Worm (Caenorhabditis elegans) whole organism, late embryonic: ENCODE results near the gene R12A1.3.

Experiments used
- C08G9.2 ChIP-seq: sonication (generic microtip); optimal IDR thresholded peaks from 2 replicates; lab custom pipeline; 2016; ENCODE audit warnings: mild to moderate bottlenecking, missing genetic modification characterization, moderate library complexity, missing compliant biosample characterization
- F13H6.1 ChIP-seq: sonication (generic microtip); optimal IDR thresholded peaks from 2 replicates; lab custom pipeline; 2016; ENCODE audit warnings: missing genetic modification characterization, missing compliant biosample characterization
- K02D7.2 ChIP-seq: sonication (generic microtip); optimal IDR thresholded peaks from 2 replicates; lab custom pipeline; 2017; ENCODE audit warnings: mild to moderate bottlenecking, missing genetic modification characterization, missing compliant biosample characterization
- Y22D7AL.16 ChIP-seq: sonication (generic microtip); optimal IDR thresholded peaks from 2 replicates; lab custom pipeline; 2016; ENCODE audit warnings: missing genetic modification characterization, missing compliant biosample characterization
- ama-1 ChIP-seq: fragments of 150-350 bp; optimal IDR thresholded peaks from 2 replicates; lab custom pipeline; 2014
- ceh-18 ChIP-seq: sonication (generic microtip); optimal IDR thresholded peaks from 2 replicates; lab custom pipeline; 2016; ENCODE audit warnings: missing genetic modification characterization, missing compliant biosample characterization
- ceh-19 ChIP-seq: fragments of 200-800 bp; sonication (Bioruptor generic); optimal IDR thresholded peaks from 2 replicates; lab custom pipeline; 2018; ENCODE audit warnings: mild to moderate bottlenecking, missing genetic modification characterization, missing compliant biosample characterization
- ceh-2 ChIP-seq: sonication (generic microtip); optimal IDR thresholded peaks from 2 replicates; lab custom pipeline; 2016; ENCODE audit warnings: missing genotype, missing genetic modification characterization, missing compliant biosample characterization
- ceh-34 ChIP-seq: sonication (generic microtip); optimal IDR thresholded peaks from 2 replicates; lab custom pipeline; 2016; ENCODE audit warnings: mild to moderate bottlenecking, missing genetic modification characterization, missing compliant biosample characterization
- ceh-9 ChIP-seq: sonication (generic microtip); optimal IDR thresholded peaks from 2 replicates; lab custom pipeline; 2016; ENCODE audit warnings: mild to moderate bottlenecking, missing genetic modification characterization, inconsistent platforms, missing compliant biosample characterization
- che-1 ChIP-seq: sonication (generic microtip); optimal IDR thresholded peaks from 2 replicates; lab custom pipeline; 2016; ENCODE audit warnings: mild to moderate bottlenecking, missing genetic modification characterization, missing compliant biosample characterization
- dmd-4 ChIP-seq: sonication (generic microtip); optimal IDR thresholded peaks from 2 replicates; lab custom pipeline; 2016; ENCODE audit warnings: borderline replicate concordance, missing genetic modification characterization, missing compliant biosample characterization
- dve-1 ChIP-seq: sonication (generic microtip); optimal IDR thresholded peaks from 2 replicates; lab custom pipeline; 2017; ENCODE audit warnings: antibody characterized with exemption, mild to moderate bottlenecking, missing genetic modification characterization, missing compliant biosample characterization
- elt-2 ChIP-seq: sonication (generic microtip); optimal IDR thresholded peaks from 2 replicates; lab custom pipeline; 2016; ENCODE audit warnings: missing genetic modification reagents, missing genetic modification characterization, missing compliant biosample characterization
- elt-4 ChIP-seq: sonication (generic microtip); optimal IDR thresholded peaks from 2 replicates; lab custom pipeline; 2016; ENCODE audit warnings: missing genetic modification characterization, missing compliant biosample characterization
- gmeb-2 ChIP-seq: sonication (generic microtip); optimal IDR thresholded peaks from 2 replicates; lab custom pipeline; 2016; ENCODE audit warnings: missing genetic modification characterization, inconsistent platforms, missing compliant biosample characterization
- hlh-13 ChIP-seq: fragments of 200-800 bp; sonication (Bioruptor generic); optimal IDR thresholded peaks from 2 replicates; lab custom pipeline; 2018; ENCODE audit warnings: mild to moderate bottlenecking, missing genetic modification characterization, missing compliant biosample characterization
- hlh-15 ChIP-seq: sonication (generic microtip); optimal IDR thresholded peaks from 2 replicates; lab custom pipeline; 2016; ENCODE audit warnings: missing genetic modification characterization, missing compliant biosample characterization
- hlh-30 ChIP-seq: sonication (generic microtip); optimal IDR thresholded peaks from 2 replicates; lab custom pipeline; 2017; ENCODE audit warnings: antibody characterized with exemption, missing genetic modification characterization, missing compliant biosample characterization; ENCODE audit not compliant: insufficient read depth
- hlh-8 ChIP-seq: sonication (generic microtip); optimal IDR thresholded peaks from 2 replicates; lab custom pipeline; 2016; ENCODE audit warnings: missing genotype, missing genetic modification characterization, missing compliant biosample characterization
- lin-11 ChIP-seq: fragments of 200-800 bp; sonication (Bioruptor generic); optimal IDR thresholded peaks from 2 replicates; lab custom pipeline; 2018; ENCODE audit warnings: mild to moderate bottlenecking, missing genetic modification characterization, missing compliant biosample characterization
- madf-2 ChIP-seq: sonication (generic microtip); optimal IDR thresholded peaks from 2 replicates; lab custom pipeline; 2017; ENCODE audit warnings: missing genetic modification characterization, missing compliant biosample characterization
- mec-3 ChIP-seq: sonication (generic microtip); optimal IDR thresholded peaks from 2 replicates; lab custom pipeline; 2016; ENCODE audit warnings: borderline replicate concordance, missing genetic modification characterization, missing compliant biosample characterization
- nfya-1 ChIP-seq: sonication (generic microtip); optimal IDR thresholded peaks from 2 replicates; lab custom pipeline; 2017; ENCODE audit warnings: missing genetic modification characterization, mild to moderate bottlenecking, missing compliant biosample characterization, antibody characterized with exemption, moderate library complexity
- nhr-11 ChIP-seq: fragments of 150-350 bp; optimal IDR thresholded peaks from 2 replicates; lab custom pipeline; 2014; ENCODE audit warnings: missing biosample characterization, missing genetic modification characterization
- nhr-232 ChIP-seq: sonication (generic microtip); optimal IDR thresholded peaks from 2 replicates; lab custom pipeline; 2016; ENCODE audit warnings: missing genetic modification characterization, missing compliant biosample characterization
- npax-4 ChIP-seq: sonication (generic microtip); optimal IDR thresholded peaks from 2 replicates; lab custom pipeline; 2016; ENCODE audit warnings: missing genetic modification characterization, missing compliant biosample characterization
- pag-3 ChIP-seq: sonication (generic microtip); optimal IDR thresholded peaks from 2 replicates; lab custom pipeline; 2016; ENCODE audit warnings: missing compliant biosample characterization, missing genetic modification characterization, borderline replicate concordance
- pax-1 ChIP-seq: fragments of 150-350 bp; optimal IDR thresholded peaks from 2 replicates; lab custom pipeline; 2014; ENCODE audit warnings: missing biosample characterization, missing genetic modification characterization
- pha-2 ChIP-seq: sonication (generic microtip); optimal IDR thresholded peaks from 2 replicates; lab custom pipeline; 2017; ENCODE audit warnings: mild to moderate bottlenecking, missing genetic modification characterization, missing compliant biosample characterization
- sox-2 ChIP-seq: fragments of 200-800 bp; sonication (Bioruptor generic); IDR thresholded peaks from 2 replicates; pipeline ENCODE4 v1.3.6; 2022; ENCODE audit warnings: missing genetic modification reagents, missing genetic modification characterization, missing compliant biosample characterization
- syd-9 ChIP-seq: sonication (generic microtip); optimal IDR thresholded peaks from 2 replicates; lab custom pipeline; 2016; ENCODE audit warnings: mild to moderate bottlenecking, missing genetic modification characterization, moderate library complexity, missing compliant biosample characterization
- tbx-7 ChIP-seq: sonication (generic microtip); optimal IDR thresholded peaks from 2 replicates; lab custom pipeline; 2016; ENCODE audit warnings: missing genotype, missing genetic modification characterization, missing compliant biosample characterization
- unc-3 ChIP-seq, 2 experiments: fragments of 200-800 bp in 1 of 2; sonication (Bioruptor generic) in 1 of 2; sonication (generic microtip) in 1 of 2; conservative IDR thresholded peaks in 1 of 2; optimal IDR thresholded peaks in 1 of 2; 2 replicates each; pipeline versions ENCODE4 v1.3.6 to Lab custom; 2016 to 2022; ENCODE audit warnings: missing compliant biosample characterization in 2 of 2, missing genetic modification characterization in 2 of 2, missing genetic modification reagents in 1 of 2
- unc-42 ChIP-seq: sonication (generic microtip); optimal IDR thresholded peaks from 2 replicates; lab custom pipeline; 2016; ENCODE audit warnings: missing genotype, missing genetic modification characterization, missing compliant biosample characterization
- unc-86 ChIP-seq: sonication (generic microtip); optimal IDR thresholded peaks from 2 replicates; lab custom pipeline; 2016; ENCODE audit warnings: missing genetic modification characterization, missing compliant biosample characterization
- zip-5 ChIP-seq: sonication (generic microtip); optimal IDR thresholded peaks from 2 replicates; lab custom pipeline; 2016; ENCODE audit warnings: missing genetic modification characterization, missing compliant biosample characterization
- ztf-16 ChIP-seq: sonication (generic microtip); optimal IDR thresholded peaks from 2 replicates; lab custom pipeline; 2017; ENCODE audit warnings: missing genetic modification characterization, missing compliant biosample characterization

Gene R12A1.3

ce11 chrV:1464543-1465040, 39.0 kb upstream of the R12A1.3 start, which contains the start of the genes fpn-1.2 and pqn-54:
TSS of gene fpn-1.2 (minus strand) at chrV:1464699.
TSS of gene pqn-54 (plus strand) at chrV:1464990.
- peak; percentile 27 for TF ChIP-seq elt-2
- TF ChIP-seq nhr-232 (tag; lab: Kevin White, UChicago) = no peak
- no peak for TF ChIP-seq ceh-18 (tag; lab: Kevin White, UChicago)

ce11 chrV:1460069-1460468, 34.5 kb upstream of the R12A1.3 start, which contains the start of gene hacd-1:
TSS of gene hacd-1 (plus strand) at chrV:1460369.
- TF ChIP-seq ceh-34 (no peak), syd-9 (tag; lab: Kevin White, UChicago) (no peak), C08G9.2 (no peak), K02D7.2 (tag; lab: Kevin White, UChicago) (no peak), zip-5 (tag; lab: Kevin White, UChicago) (no peak), unc-86 (tag; lab: Kevin White, UChicago) (no peak), nhr-11 (no peak), F13H6.1 (tag; lab: Kevin White, UChicago) (no peak), pha-2 (tag; lab: Kevin White, UChicago) (no peak), hlh-30 (no peak)

- TF ChIP-seq ztf-16 (tag; lab: Kevin White, UChicago) (no peak), elt-2 (peak; percentile 68)
Observed at ce11 chrV:1459374-1459926, 33.9 kb upstream of the R12A1.3 start.

- TF ChIP-seq hlh-8 (tag; lab: Kevin White, UChicago) (no peak), npax-4 (no peak), hlh-13 (GFP tag; lab: Kevin White, UChicago) (no peak)
Observed at ce11 chrV:1456614-1457013, 31.0 kb upstream of the R12A1.3 start.

- no peak for TF ChIP-seq ceh-2 (tag; lab: Kevin White, UChicago)
- no peak for TF ChIP-seq ceh-19 (GFP tag; lab: Kevin White, UChicago)
- TF ChIP-seq hlh-8 (tag; lab: Kevin White, UChicago) = no peak
- TF ChIP-seq gmeb-2 = no peak
- no peak for TF ChIP-seq tbx-7
- no peak for TF ChIP-seq nfya-1
- no peak for TF ChIP-seq zip-5 (tag; lab: Kevin White, UChicago)
- no peak for TF ChIP-seq ceh-18 (tag; lab: Kevin White, UChicago)
- no peak for TF ChIP-seq ceh-9 (tag; lab: Kevin White, UChicago)
- TF ChIP-seq lin-11 (tag; lab: Kevin White, UChicago) = no peak
- TF ChIP-seq hlh-13 (GFP tag; lab: Kevin White, UChicago) = no peak
- TF ChIP-seq Y22D7AL.16 (tag; lab: Kevin White, UChicago) = no peak
- TF ChIP-seq unc-42 (tag; lab: Kevin White, UChicago) = no peak
- no peak for TF ChIP-seq che-1
- no peak for TF ChIP-seq madf-2
- TF ChIP-seq, all 69 proteins: peak for 0
Observed at ce11 chrV:1455280-1455679, 29.7 kb upstream of the R12A1.3 start.

- TF ChIP-seq dmd-4 (tag; lab: Kevin White, UChicago) = no peak
- TF ChIP-seq elt-4 (tag; lab: Kevin White, UChicago) = no peak
- TF ChIP-seq hlh-15 = no peak
- no peak for TF ChIP-seq sox-2
- TF ChIP-seq dve-1 (tag; lab: Kevin White, UChicago) = no peak
- no peak for TF ChIP-seq ama-1 (lab: Kevin White, UChicago)
- TF ChIP-seq ceh-2 (tag; lab: Kevin White, UChicago) = no peak
- no peak for TF ChIP-seq K02D7.2 (tag; lab: Kevin White, UChicago)
- no peak for TF ChIP-seq unc-3 (GFP tag; conservative IDR thresholded peaks at IDR 0.05; lab: Robert Waterston, UW)
- no peak for TF ChIP-seq unc-3 (tag; optimal IDR thresholded peaks at IDR 0.05; lab: Kevin White, UChicago)
- no peak for TF ChIP-seq pax-1 (tag; lab: Kevin White, UChicago)
- no peak for TF ChIP-seq mec-3 (tag; lab: Kevin White, UChicago)
- no peak for TF ChIP-seq zip-5 (tag; lab: Kevin White, UChicago)
- no peak for TF ChIP-seq pag-3
- no peak for TF ChIP-seq elt-2
- no peak for TF ChIP-seq gmeb-2
Observed at ce11 chrV:1454762-1455161, 29.2 kb upstream of the R12A1.3 start, which contains the start of gene chil-14. TSS of gene chil-14 (plus strand) at chrV:1455062.
